Worm (Caenorhabditis elegans) whole organism, L4 larva: ENCODE results near the gene atgl-1.
A peak's percentile ranks its signal among the peaks of the same experiment; 100 is the strongest.

ENCODE experiments used
- D1046.2 ChIP-seq: fragments of 200-800 bp; sonication (Bioruptor generic); IDR thresholded peaks from 2 replicates; pipeline ENCODE4 v1.3.6; 2022; ENCODE audit warnings: missing genetic modification characterization, missing compliant biosample characterization
- F37D6.2 ChIP-seq: sonication (generic microtip); optimal IDR thresholded peaks from 2 replicates; lab custom pipeline; 2016; ENCODE audit warnings: mild to moderate bottlenecking, missing genetic modification characterization, missing compliant biosample characterization
- F44E2.7 ChIP-seq: fragments of 200-800 bp; sonication (Bioruptor generic); IDR thresholded peaks from 2 replicates; pipeline ENCODE4 v2.1.2; 2022; ENCODE audit warnings: missing genetic modification characterization, missing compliant biosample characterization
- T20F7.1 ChIP-seq: fragments of 200-800 bp; sonication (Bioruptor generic); optimal IDR thresholded peaks from 2 replicates; lab custom pipeline; 2018; ENCODE audit warnings: mild to moderate bottlenecking, missing genetic modification characterization, missing compliant biosample characterization
- T26A8.4 ChIP-seq: fragments of 200-800 bp; sonication (Bioruptor generic); IDR thresholded peaks from 2 replicates; pipeline ENCODE4 v1.3.6; 2022; ENCODE audit warnings: missing genetic modification characterization, missing compliant biosample characterization
- Y105C5A.15 ChIP-seq: fragments of 200-800 bp; sonication (Bioruptor generic); IDR thresholded peaks from 2 replicates; pipeline ENCODE4 v1.3.6; 2022; ENCODE audit warnings: missing genetic modification characterization, missing compliant biosample characterization
- Y75B8A.6 ChIP-seq: fragments of 200-800 bp; sonication (Bioruptor generic); IDR thresholded peaks from 2 replicates; pipeline ENCODE4 v1.3.6; 2022; ENCODE audit warnings: missing genetic modification reagents, missing genetic modification characterization, missing compliant biosample characterization
- ZK546.5 ChIP-seq, 2 experiments: sonication (generic microtip); optimal IDR thresholded peaks; 2 replicates each; lab custom pipeline; 2017; ENCODE audit warnings: missing biosample characterization in 2 of 2, missing genetic modification characterization in 2 of 2
- aha-1 ChIP-seq: fragments of 150-350 bp; peaks from one replicate; lab custom pipeline; 2014; ENCODE audit warnings: missing biosample characterization, missing genetic modification characterization
- ama-1 ChIP-seq: fragments of 150-350 bp; optimal IDR thresholded peaks from 2 replicates; lab custom pipeline; 2014; ENCODE audit warnings: inconsistent platforms, mixed read lengths
- daf-16 ChIP-seq, 3 experiments: sonication (generic microtip); optimal IDR thresholded peaks; 2 replicates each; lab custom pipeline; 2016 to 2017; ENCODE audit warnings: missing genetic modification characterization in 3 of 3, missing genetic modification reagents in 3 of 3, mild to moderate bottlenecking in 2 of 3, missing compliant biosample characterization in 2 of 3, missing biosample characterization in 1 of 3, moderate library complexity in 1 of 3
- daf-19 ChIP-seq: fragments of 200-800 bp; sonication (Bioruptor generic); conservative IDR thresholded peaks from 2 replicates; pipeline ENCODE4 v1.3.6; 2022; ENCODE audit warnings: missing genetic modification characterization, missing compliant biosample characterization
- daf-8 ChIP-seq: fragments of 200-800 bp; sonication (Bioruptor generic); IDR thresholded peaks from 2 replicates; pipeline ENCODE4 v1.3.6; 2022; ENCODE audit warnings: missing genetic modification characterization, missing compliant biosample characterization
- dmd-6 ChIP-seq: fragments of 200-800 bp; sonication (Bioruptor generic); IDR thresholded peaks from 2 replicates; pipeline ENCODE4 v1.3.6; 2022; ENCODE audit warnings: missing genetic modification reagents, missing genetic modification characterization, missing compliant biosample characterization
- dpl-1 ChIP-seq: fragments of 150-350 bp; optimal IDR thresholded peaks from 2 replicates; lab custom pipeline; 2014; ENCODE audit warnings: missing biosample characterization, missing genetic modification reagents, missing genetic modification characterization
- dve-1 ChIP-seq: sonication (generic microtip); optimal IDR thresholded peaks from 2 replicates; lab custom pipeline; 2017; ENCODE audit warnings: antibody characterized with exemption, mild to moderate bottlenecking, missing genetic modification characterization, missing compliant biosample characterization; ENCODE audit not compliant: insufficient read depth
- egl-27 ChIP-seq: sonication (generic microtip); optimal IDR thresholded peaks from 3 replicates; lab custom pipeline; 2017; ENCODE audit warnings: missing biosample characterization, missing genetic modification reagents, missing genetic modification characterization
- egl-43 ChIP-seq: fragments of 200-800 bp; sonication (Bioruptor generic); IDR thresholded peaks from 2 replicates; pipeline ENCODE4 v1.3.6; 2022; ENCODE audit warnings: missing genetic modification reagents, missing genetic modification characterization, missing compliant biosample characterization
- hif-1 ChIP-seq, 2 experiments: sonication (generic microtip); optimal IDR thresholded peaks; 2 replicates each; lab custom pipeline; 2016 to 2017; ENCODE audit warnings: missing compliant biosample characterization in 2 of 2, missing genetic modification characterization in 2 of 2, missing genetic modification reagents in 2 of 2, missing genotype in 2 of 2, mild to moderate bottlenecking in 1 of 2
- hlh-30 ChIP-seq: sonication (generic microtip); optimal IDR thresholded peaks from 2 replicates; lab custom pipeline; 2017; ENCODE audit warnings: antibody characterized with exemption, mild to moderate bottlenecking, missing genetic modification characterization, missing compliant biosample characterization; ENCODE audit not compliant: insufficient read depth
- hmg-1.1 ChIP-seq: fragments of 200-800 bp; sonication (Bioruptor generic); IDR thresholded peaks from 2 replicates; pipeline ENCODE4 v1.3.6; 2022; ENCODE audit warnings: missing genetic modification reagents, missing genetic modification characterization, missing compliant biosample characterization
- jun-1 ChIP-seq: fragments of 150-350 bp; optimal IDR thresholded peaks from 2 replicates; lab custom pipeline; 2014; ENCODE audit warnings: missing biosample characterization, missing genetic modification reagents, missing genetic modification characterization
- lin-1 ChIP-seq: fragments of 200-800 bp; sonication (Bioruptor generic); IDR thresholded peaks from 2 replicates; pipeline ENCODE4 v1.3.6; 2022; ENCODE audit warnings: missing genetic modification reagents, missing genetic modification characterization, missing compliant biosample characterization
- lin-29 ChIP-seq: fragments of 200-800 bp; sonication (Bioruptor generic); IDR thresholded peaks from 2 replicates; pipeline ENCODE4 v1.3.6; 2022; ENCODE audit warnings: missing genetic modification reagents, missing genetic modification characterization, missing compliant biosample characterization
- lin-38 ChIP-seq: fragments of 200-800 bp; sonication (Bioruptor generic); IDR thresholded peaks from 2 replicates; pipeline ENCODE4 v1.3.6; 2022; ENCODE audit warnings: missing genetic modification reagents, missing genetic modification characterization, missing compliant biosample characterization
- lsy-2 ChIP-seq, 2 experiments: fragments of 150-350 bp in 1 of 2; sonication (generic microtip) in 1 of 2; optimal IDR thresholded peaks; 2 replicates each; lab custom pipeline; 2014 to 2017; ENCODE audit warnings: missing biosample characterization in 2 of 2, missing genetic modification characterization in 2 of 2
- madf-5 ChIP-seq, 2 experiments: fragments of 200-800 bp; sonication (Bioruptor generic); IDR thresholded peaks; 2 replicates each; pipeline ENCODE4 v1.3.6; 2022; ENCODE audit warnings: missing compliant biosample characterization in 2 of 2, missing genetic modification characterization in 2 of 2
- madf-9 ChIP-seq: fragments of 200-800 bp; sonication (Bioruptor generic); conservative IDR thresholded peaks from 2 replicates; pipeline ENCODE4 v1.3.6; 2022; ENCODE audit warnings: missing genetic modification reagents, missing genetic modification characterization, missing compliant biosample characterization
- mep-1 ChIP-seq: fragments of 150-350 bp; sonication (generic microtip); optimal IDR thresholded peaks from 3 replicates; lab custom pipeline; 2014; ENCODE audit warnings: missing biosample characterization, missing genetic modification characterization
- mxl-3 ChIP-seq: fragments of 200-800 bp; sonication (Bioruptor generic); optimal IDR thresholded peaks from 2 replicates; lab custom pipeline; 2018; ENCODE audit warnings: mild to moderate bottlenecking, missing genetic modification characterization, missing compliant biosample characterization
- nhr-10 ChIP-seq: fragments of 150-350 bp; optimal IDR thresholded peaks from 2 replicates; lab custom pipeline; 2014; ENCODE audit warnings: missing biosample characterization, missing genetic modification characterization
- nhr-102 ChIP-seq: sonication (generic microtip); optimal IDR thresholded peaks from 2 replicates; lab custom pipeline; 2016; ENCODE audit warnings: mild to moderate bottlenecking, missing genetic modification characterization, moderate library complexity, missing compliant biosample characterization
- nhr-111 ChIP-seq: fragments of 200-800 bp; sonication (Bioruptor generic); optimal IDR thresholded peaks from 2 replicates; lab custom pipeline; 2018; ENCODE audit warnings: mild to moderate bottlenecking, missing genetic modification characterization, missing compliant biosample characterization
- nhr-237 ChIP-seq: sonication (generic microtip); optimal IDR thresholded peaks from 2 replicates; lab custom pipeline; 2017; ENCODE audit warnings: missing biosample characterization, missing genetic modification characterization
- nhr-25 ChIP-seq: sonication (generic microtip); optimal IDR thresholded peaks from 2 replicates; lab custom pipeline; 2017; ENCODE audit warnings: missing genetic modification characterization, mild to moderate bottlenecking, missing compliant biosample characterization, antibody characterized with exemption, moderate library complexity, borderline replicate concordance; ENCODE audit not compliant: insufficient read depth
- nhr-42 ChIP-seq: fragments of 200-800 bp; sonication (Bioruptor generic); IDR thresholded peaks from 2 replicates; pipeline ENCODE4 v1.3.6; 2022; ENCODE audit warnings: missing genetic modification characterization, missing compliant biosample characterization
- nhr-6 ChIP-seq: fragments of 150-350 bp; optimal IDR thresholded peaks from 2 replicates; lab custom pipeline; 2014; ENCODE audit warnings: missing biosample characterization, missing genetic modification characterization
- nhr-77 ChIP-seq: fragments of 150-350 bp; optimal IDR thresholded peaks from 2 replicates; lab custom pipeline; 2014; ENCODE audit warnings: missing biosample characterization, missing genetic modification characterization
- pqm-1 ChIP-seq: sonication (generic microtip); optimal IDR thresholded peaks from 2 replicates; lab custom pipeline; 2017; ENCODE audit warnings: missing biosample characterization, missing genetic modification characterization
- rbr-2 ChIP-seq: sonication (generic microtip); optimal IDR thresholded peaks from 2 replicates; lab custom pipeline; 2016; ENCODE audit warnings: missing genotype, missing genetic modification characterization, missing compliant biosample characterization
- set-16 ChIP-seq: fragments of 200-800 bp; sonication (Bioruptor generic); IDR thresholded peaks from 2 replicates; pipeline ENCODE4 v1.3.6; 2022; ENCODE audit warnings: missing genetic modification reagents, missing genetic modification characterization, missing compliant biosample characterization
- skn-1 ChIP-seq: fragments of 150-350 bp; optimal IDR thresholded peaks from 2 replicates; lab custom pipeline; 2014; ENCODE audit warnings: missing biosample characterization, missing genetic modification characterization
- spr-3 ChIP-seq: fragments of 200-800 bp; sonication (Bioruptor generic); optimal IDR thresholded peaks from 2 replicates; lab custom pipeline; 2018; ENCODE audit warnings: mild to moderate bottlenecking, missing genetic modification characterization, missing compliant biosample characterization
- tra-1 ChIP-seq: fragments of 200-800 bp; sonication (Bioruptor generic); IDR thresholded peaks from 2 replicates; pipeline ENCODE4 v1.3.6; 2022; ENCODE audit warnings: missing genetic modification reagents, missing genetic modification characterization, missing compliant biosample characterization
- unc-62 ChIP-seq, 3 experiments: fragments of 150-350 bp in 1 of 3; sonication (generic microtip); optimal IDR thresholded peaks in 2 of 3; peaks in 1 of 3; 1 replicate in 1 of 3; 2 replicates in 2 of 3; lab custom pipeline; 2014 to 2017; ENCODE audit warnings: missing biosample characterization in 3 of 3, missing genetic modification characterization in 3 of 3, missing genetic modification reagents in 3 of 3, missing genotype in 1 of 3
- vab-7 ChIP-seq: fragments of 200-800 bp; sonication (Bioruptor generic); IDR thresholded peaks from 2 replicates; pipeline ENCODE4 v1.3.6; 2022; ENCODE audit warnings: missing genetic modification reagents, missing genetic modification characterization, missing compliant biosample characterization
- zip-11 ChIP-seq: fragments of 200-800 bp; sonication (Bioruptor generic); IDR thresholded peaks from 2 replicates; pipeline ENCODE4 v1.3.6; 2022; ENCODE audit warnings: missing genetic modification characterization, missing compliant biosample characterization
- ztf-11 ChIP-seq: fragments of 150-350 bp; optimal IDR thresholded peaks from 2 replicates; lab custom pipeline; 2014; ENCODE audit warnings: missing biosample characterization, missing genetic modification characterization

atgl-1 gene

DNA sequence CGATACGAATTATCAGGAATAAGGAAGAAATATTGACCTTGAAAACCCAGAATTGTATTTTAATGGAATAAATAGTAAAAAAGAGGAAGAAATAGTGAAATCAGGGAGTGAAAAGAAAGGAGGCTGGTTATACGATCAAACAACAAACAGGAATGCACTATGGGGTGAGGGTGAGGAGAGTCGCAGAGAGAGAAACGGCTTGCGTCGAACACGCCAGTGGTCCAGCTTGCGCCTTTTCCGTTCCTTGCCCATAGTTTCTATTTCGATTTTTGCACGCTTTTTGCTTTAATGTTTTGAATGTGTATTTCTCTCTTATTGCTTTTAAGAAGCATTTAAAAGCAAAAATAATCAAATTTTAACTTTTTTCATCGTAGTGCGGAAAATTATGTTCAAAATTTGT, 34.4 kb upstream of the atgl-1 start (continued):
- TF ChIP-seq daf-16 (GFP tag; optimal IDR thresholded peaks at IDR 0.05; lab: Kevin White, UChicago) (no peak), daf-16 (tag; optimal IDR thresholded peaks at IDR 0.05; lab: Kevin White, UChicago) (peak; percentile 67), lin-38 (peak; percentile 83), vab-7 (GFP tag; lab: Robert Waterston, UW) (no peak), set-16 (GFP tag; lab: Robert Waterston, UW) (peak; percentile 21; the same call in 1 of the 2 replicates), egl-27 (no peak), dpl-1 (GFP tag; lab: Kevin White, UChicago) (peak; percentile 81), lsy-2 (tag; optimal IDR thresholded peaks at IDR 0.05; lab: Kevin White, UChicago) (peak; percentile 71 to 92), nhr-25 (tag; lab: Kevin White, UChicago) (peak; percentile 60), aha-1 (tag; lab: Kevin White, UChicago) (peak; percentile 98), unc-62 (GFP tag; optimal IDR thresholded peaks at IDR 0.05 in 1 of 2; lab: Kevin White, UChicago) (peak in 1 of 2 experiments; percentile 65), unc-62 (tag; optimal IDR thresholded peaks at IDR 0.05; lab: Kevin White, UChicago) (no peak), zip-11 (GFP tag; lab: Robert Waterston, UW) (no peak), T26A8.4 (peak; percentile 37; the same call in 1 of the 2 replicates), spr-3 (GFP tag; lab: Kevin White, UChicago) (no peak), daf-8 (GFP tag; lab: Robert Waterston, UW) (no peak), hmg-1.1 (peak; percentile 78), nhr-6 (peak; percentile 88), hif-1 (tag; optimal IDR thresholded peaks at IDR 0.05; lab: Kevin White, UChicago) (peak in 1 of 2 experiments; percentile 88), nhr-102 (tag; lab: Kevin White, UChicago) (peak; percentile 8), F37D6.2 (tag; lab: Kevin White, UChicago) (no peak), jun-1 (tag; lab: Kevin White, UChicago) (peak; percentile 5), ZK546.5 (tag; optimal IDR thresholded peaks at IDR 0.05; lab: Kevin White, UChicago) (no peak), nhr-237 (tag; lab: Kevin White, UChicago) (no peak), T20F7.1 (GFP tag; lab: Kevin White, UChicago) (peak; percentile 62), daf-19 (GFP tag; lab: Robert Waterston, UW) (no peak), hlh-30 (tag; lab: Kevin White, UChicago) (peak; percentile 72), F44E2.7 (GFP tag; lab: Robert Waterston, UW) (no peak), nhr-111 (GFP tag; lab: Kevin White, UChicago) (no peak), nhr-42 (GFP tag; lab: Robert Waterston, UW) (0 out of 2 replicates have a peak, but pooled peaks have one; percentile 11), mxl-3 (peak; percentile 71)

DNA sequence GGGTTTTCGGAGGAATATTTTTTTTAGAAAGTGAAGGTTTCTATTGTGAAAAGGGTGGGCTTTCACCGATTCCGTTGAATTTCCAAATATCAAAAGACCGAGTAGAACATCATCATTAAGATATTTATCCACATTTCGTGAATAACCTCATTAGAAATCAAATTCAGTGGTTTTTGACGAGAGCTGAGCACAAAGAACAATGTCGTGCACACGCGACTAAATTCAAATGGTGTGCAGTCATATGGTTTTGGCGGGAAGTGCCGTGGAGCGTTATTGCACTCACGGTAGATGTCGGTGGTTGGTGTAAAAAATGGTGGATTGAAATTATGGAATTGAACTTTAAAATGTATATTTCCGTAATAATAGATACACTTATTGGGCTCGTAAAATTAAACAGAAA, 33.4 kb upstream of the atgl-1 start:
- no peak for TF ChIP-seq Y75B8A.6 (GFP tag; lab: Robert Waterston, UW)
- TF ChIP-seq nhr-10 (tag; lab: Kevin White, UChicago): no peak
- TF ChIP-seq dmd-6 (GFP tag; lab: Robert Waterston, UW): no peak
- TF ChIP-seq lin-38: peak; percentile 39; the same call in 1 of the 2 replicates
- no peak for TF ChIP-seq pqm-1
- no peak for TF ChIP-seq madf-5 (GFP tag; IDR thresholded peaks at IDR 0.05; lab: Robert Waterston, UW)
- no peak for TF ChIP-seq madf-9 (GFP tag; lab: Robert Waterston, UW)
- no peak for TF ChIP-seq ZK546.5 (tag; optimal IDR thresholded peaks at IDR 0.05; lab: Kevin White, UChicago)
- TF ChIP-seq dve-1 (tag; lab: Kevin White, UChicago): peak; percentile 5
- TF ChIP-seq zip-11 (GFP tag; lab: Robert Waterston, UW): no peak
- TF ChIP-seq hif-1 (tag; optimal IDR thresholded peaks at IDR 0.05; lab: Kevin White, UChicago): no peak
- no peak for TF ChIP-seq skn-1 (tag; lab: Kevin White, UChicago)
- no peak for TF ChIP-seq D1046.2
- TF ChIP-seq rbr-2: no peak
- TF ChIP-seq lin-29: no peak
- TF ChIP-seq Y105C5A.15 (GFP tag; lab: Robert Waterston, UW): no peak
- no peak for TF ChIP-seq nhr-77 (tag; lab: Kevin White, UChicago)
- no peak for TF ChIP-seq egl-43
- no peak for TF ChIP-seq lin-1
- TF ChIP-seq ztf-11 (tag; lab: Kevin White, UChicago): no peak
- peak; percentile 40 for TF ChIP-seq mep-1 (tag; lab: Kevin White, UChicago)
- peak; percentile 76 for TF ChIP-seq hlh-30 (tag; lab: Kevin White, UChicago)
- TF ChIP-seq ama-1: no peak
- TF ChIP-seq tra-1 (GFP tag; lab: Robert Waterston, UW): no peak
- TF ChIP-seq unc-62 (GFP tag; optimal IDR thresholded peaks at IDR 0.05 in 1 of 2; lab: Kevin White, UChicago): peak in 1 of 2 experiments; percentile 96
- no peak for TF ChIP-seq unc-62 (tag; optimal IDR thresholded peaks at IDR 0.05; lab: Kevin White, UChicago)
- TF ChIP-seq nhr-102 (tag; lab: Kevin White, UChicago): no peak
- 0 out of 2 replicates have a peak, but pooled peaks have one; percentile 11 for TF ChIP-seq hmg-1.1
